Worm (Caenorhabditis elegans): ENCODE measurements around the gene T02G5.7.
A peak's percentile ranks its signal among the peaks of the same experiment; 100 is the strongest.

The T02G5.7 gene

ce11 chrII:7060791-7061190 is 14.6 kb upstream of the T02G5.7 start:
- no peak for TF ChIP-seq hmg-11 (tag; optimal IDR thresholded peaks at IDR 0.05)
- TF ChIP-seq skn-1 (tag; optimal IDR thresholded peaks at IDR 0.05): peak; percentile 88

ce11 chrII:7061730-7062129 is 13.7 kb upstream of the T02G5.7 start, which contains the start of gene acs-6:
Gene acs-6 (plus strand): TSS chrII:7062030.
- TF ChIP-seq ZK546.5 (tag; optimal IDR thresholded peaks at IDR 0.05) (no peak), nhr-67 (tag; optimal IDR thresholded peaks at IDR 0.05) (no peak), sea-2 (GFP tag; optimal IDR thresholded peaks at IDR 0.05) (no peak), lin-15B (tag; optimal IDR thresholded peaks at IDR 0.05) (no peak), pha-4 (tag; optimal IDR thresholded peaks at IDR 0.05) (no peak), hmg-11 (tag; optimal IDR thresholded peaks at IDR 0.05) (no peak), nhr-237 (tag; optimal IDR thresholded peaks at IDR 0.05) (no peak), fos-1 (tag; optimal IDR thresholded peaks at IDR 0.05) (no peak), nhr-23 (tag; optimal IDR thresholded peaks at IDR 0.05) (no peak), R02D3.7 (tag; optimal IDR thresholded peaks at IDR 0.05) (no peak), ztf-4 (tag; optimal IDR thresholded peaks at IDR 0.05) (no peak), egl-5 (tag; optimal IDR thresholded peaks at IDR 0.05) (no peak), egl-27 (tag; optimal IDR thresholded peaks at IDR 0.05) (no peak), ama-1 (optimal IDR thresholded peaks at IDR 0.05) (no peak), snpc-4 (tag; optimal IDR thresholded peaks at IDR 0.05) (no peak), elt-1 (tag; optimal IDR thresholded peaks at IDR 0.05) (no peak), mml-1 (tag; optimal IDR thresholded peaks at IDR 0.05) (no peak), nhr-77 (tag; optimal IDR thresholded peaks at IDR 0.05) (no peak), fkh-10 (GFP tag; optimal IDR thresholded peaks at IDR 0.05) (no peak)

ce11 chrII:7065391-7065790 is 10.0 kb upstream of the T02G5.7 start, which contains the start of gene nos-2:
Gene nos-2 (plus strand): TSS chrII:7065618.
- TF ChIP-seq nhr-25 (tag; optimal IDR thresholded peaks at IDR 0.05): no peak
- no peak for TF ChIP-seq mdl-1 (tag; optimal IDR thresholded peaks at IDR 0.05)
- no peak for TF ChIP-seq ceh-28 (tag; optimal IDR thresholded peaks at IDR 0.05)
- TF ChIP-seq fos-1 (tag; optimal IDR thresholded peaks at IDR 0.05): no peak
- TF ChIP-seq nhr-67 (tag; optimal IDR thresholded peaks at IDR 0.05): no peak
- TF ChIP-seq nhr-12 (tag; optimal IDR thresholded peaks at IDR 0.05): no peak
- TF ChIP-seq ztf-4 (tag; optimal IDR thresholded peaks at IDR 0.05): no peak
- no peak for TF ChIP-seq eor-1 (tag; optimal IDR thresholded peaks at IDR 0.05)
- no peak for TF ChIP-seq lin-15B (tag; optimal IDR thresholded peaks at IDR 0.05)
- TF ChIP-seq snpc-4 (tag; optimal IDR thresholded peaks at IDR 0.05): no peak
- TF ChIP-seq egl-5 (tag; optimal IDR thresholded peaks at IDR 0.05): no peak
- TF ChIP-seq ceh-82 (tag; optimal IDR thresholded peaks at IDR 0.05): no peak

- TF ChIP-seq nhr-23 (tag; optimal IDR thresholded peaks at IDR 0.05) (no peak), fkh-2 (tag; optimal IDR thresholded peaks at IDR 0.05) (no peak), ZK546.5 (tag; optimal IDR thresholded peaks at IDR 0.05) (no peak), nhr-43 (tag; optimal IDR thresholded peaks at IDR 0.05; ENCODE audit: poor library complexity, severe bottlenecking) (no peak), lin-39 (tag; optimal IDR thresholded peaks at IDR 0.05) (no peak), zag-1 (tag; optimal IDR thresholded peaks at IDR 0.05) (no peak), R02D3.7 (tag; optimal IDR thresholded peaks at IDR 0.05) (no peak), eor-1 (tag; optimal IDR thresholded peaks at IDR 0.05) (no peak), nhr-77 (tag; optimal IDR thresholded peaks at IDR 0.05) (no peak), elt-3 (tag; optimal IDR thresholded peaks at IDR 0.05) (no peak), elt-2 (tag; optimal IDR thresholded peaks at IDR 0.05) (no peak), daf-12 (tag; optimal IDR thresholded peaks at IDR 0.05) (no peak), lin-15B (tag; optimal IDR thresholded peaks at IDR 0.05) (no peak), ceh-9 (tag; optimal IDR thresholded peaks at IDR 0.05) (no peak), jun-1 (tag; optimal IDR thresholded peaks at IDR 0.05) (no peak), ztf-4 (tag; optimal IDR thresholded peaks at IDR 0.05) (no peak)
Measured at ce11 chrII:7069866-7070265, 5.5 kb upstream of the T02G5.7 start, which contains the start of gene him-14. Gene him-14 (minus strand): TSS chrII:7069966.

ce11 chrII:7070434-7070833 is 5.0 kb upstream of the T02G5.7 start:
- TF ChIP-seq ztf-11 (tag; optimal IDR thresholded peaks at IDR 0.05): no peak
- TF ChIP-seq nhr-76 (tag; optimal IDR thresholded peaks at IDR 0.05): no peak
- TF ChIP-seq hmg-11 (tag; optimal IDR thresholded peaks at IDR 0.05): no peak
- no peak for TF ChIP-seq fos-1 (tag; optimal IDR thresholded peaks at IDR 0.05)
- no peak for TF ChIP-seq elt-2 (tag; optimal IDR thresholded peaks at IDR 0.05)
- TF ChIP-seq nhr-237 (tag; optimal IDR thresholded peaks at IDR 0.05): no peak
- no peak for TF ChIP-seq pqm-1 (tag; optimal IDR thresholded peaks at IDR 0.05)
